Worm (Caenorhabditis elegans): ENCODE measurements around the gene srt-3.
"Not testable (repeated sequence)": the region's sequence is repeated elsewhere in the genome, so short reads cannot be mapped to it uniquely, and the experiment has no call there.

srt-3 gene

ce11 chrV:4260090-4260489 is at the start of gene srt-3:
Gene srt-3 (minus strand): TSS chrV:4260190.
- TF ChIP-seq flt-1 (GFP tag; IDR thresholded peaks at IDR 0.05) (no peak), T22C8.4 (GFP tag; IDR thresholded peaks at IDR 0.05) (no peak), ztf-29 (GFP tag; IDR thresholded peaks at IDR 0.05) (no peak), cog-1 (tag; optimal IDR thresholded peaks at IDR 0.05) (no peak), tab-1 (GFP tag; IDR thresholded peaks at IDR 0.05) (no peak), ztf-23 (GFP tag; IDR thresholded peaks at IDR 0.05) (no peak)

- TF ChIP-seq klf-2 (GFP tag; conservative IDR thresholded peaks at IDR 0.05) (no peak), flt-1 (GFP tag; IDR thresholded peaks at IDR 0.05) (no peak), ztf-23 (GFP tag; IDR thresholded peaks at IDR 0.05) (no peak), tab-1 (GFP tag; IDR thresholded peaks at IDR 0.05) (no peak), cog-1 (tag; optimal IDR thresholded peaks at IDR 0.05) (no peak), ref-1 (GFP tag; conservative IDR thresholded peaks at IDR 0.05) (no peak), med-1 (GFP tag; optimal IDR thresholded peaks at IDR 0.05; ENCODE audit: insufficient read depth) (no peak), ztf-29 (GFP tag; IDR thresholded peaks at IDR 0.05) (no peak), T22C8.4 (GFP tag; IDR thresholded peaks at IDR 0.05) (no peak)
These were observed 44.2 kb upstream of the srt-3 start for ce11 chrV:4304240-4304639.

DNA sequence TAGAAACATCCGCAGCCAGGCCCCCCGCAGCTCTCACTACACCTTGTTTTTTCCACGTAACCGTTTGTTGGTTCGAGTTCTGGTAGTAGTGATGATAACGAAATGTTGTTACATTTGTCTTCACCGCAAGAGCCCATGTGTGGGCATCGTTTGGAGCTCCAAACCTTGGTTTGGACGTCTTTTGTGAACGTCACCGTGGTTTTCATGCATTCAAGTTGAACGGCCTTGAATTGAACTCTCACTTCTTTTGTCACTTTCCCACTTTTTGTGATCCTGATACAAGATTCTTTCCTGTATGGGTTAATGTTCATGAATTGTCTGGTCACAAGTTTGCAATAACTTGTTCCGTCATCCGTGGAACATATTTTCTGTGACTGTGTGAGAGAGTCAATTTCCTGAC is 43.8 kb upstream of the srt-3 start:
- no peak for TF ChIP-seq ref-1 (GFP tag; conservative IDR thresholded peaks at IDR 0.05)
- no peak for TF ChIP-seq ztf-29 (GFP tag; IDR thresholded peaks at IDR 0.05)
- no peak for TF ChIP-seq ztf-23 (GFP tag; IDR thresholded peaks at IDR 0.05)
- no peak for TF ChIP-seq tab-1 (GFP tag; IDR thresholded peaks at IDR 0.05)
- TF ChIP-seq med-1 (GFP tag; optimal IDR thresholded peaks at IDR 0.05; ENCODE audit: insufficient read depth) = no peak
- no peak for TF ChIP-seq klf-2 (GFP tag; conservative IDR thresholded peaks at IDR 0.05)
- no peak for TF ChIP-seq T22C8.4 (GFP tag; IDR thresholded peaks at IDR 0.05)
- TF ChIP-seq flt-1 (GFP tag; IDR thresholded peaks at IDR 0.05) = no peak
- no peak for TF ChIP-seq cog-1 (tag; optimal IDR thresholded peaks at IDR 0.05)

DNA sequence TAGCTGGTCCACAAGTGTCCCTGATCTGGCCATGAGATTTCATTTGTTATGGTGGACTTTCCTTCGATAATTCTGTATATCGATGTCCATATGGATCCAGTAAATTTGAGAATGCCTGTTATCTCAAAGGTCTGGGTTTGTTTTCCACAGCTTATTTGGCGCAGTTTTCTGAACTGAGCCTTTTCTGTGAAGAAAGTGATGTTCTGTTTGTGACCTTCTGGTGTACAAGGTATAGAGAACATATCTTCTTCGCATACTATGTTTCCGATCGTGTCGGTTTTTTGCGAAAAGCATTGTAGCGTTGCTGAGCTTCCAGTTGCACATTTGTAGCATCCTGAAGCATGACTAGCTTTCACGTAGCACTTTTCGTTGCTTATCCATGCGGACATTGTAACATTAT is 42.9 kb upstream of the srt-3 start:
- TF ChIP-seq ref-1 (GFP tag; conservative IDR thresholded peaks at IDR 0.05) (no peak), ztf-29 (GFP tag; IDR thresholded peaks at IDR 0.05) (no peak), T22C8.4 (GFP tag; IDR thresholded peaks at IDR 0.05) (no peak), klf-2 (GFP tag; conservative IDR thresholded peaks at IDR 0.05) (no peak), med-1 (GFP tag; optimal IDR thresholded peaks at IDR 0.05; ENCODE audit: insufficient read depth) (no peak), tab-1 (GFP tag; IDR thresholded peaks at IDR 0.05) (no peak), cog-1 (tag; optimal IDR thresholded peaks at IDR 0.05) (no peak), ztf-23 (GFP tag; IDR thresholded peaks at IDR 0.05) (no peak), flt-1 (GFP tag; IDR thresholded peaks at IDR 0.05) (no peak)

ce11 chrV:4299741-4300140 is 39.8 kb upstream of the srt-3 start, which contains the start of gene ZC132.3:
Gene ZC132.3 (minus strand): TSS chrV:4299841.
- no peak for TF ChIP-seq ztf-23 (GFP tag; IDR thresholded peaks at IDR 0.05)
- TF ChIP-seq med-1 (GFP tag; optimal IDR thresholded peaks at IDR 0.05; ENCODE audit: insufficient read depth) = no peak

DNA sequence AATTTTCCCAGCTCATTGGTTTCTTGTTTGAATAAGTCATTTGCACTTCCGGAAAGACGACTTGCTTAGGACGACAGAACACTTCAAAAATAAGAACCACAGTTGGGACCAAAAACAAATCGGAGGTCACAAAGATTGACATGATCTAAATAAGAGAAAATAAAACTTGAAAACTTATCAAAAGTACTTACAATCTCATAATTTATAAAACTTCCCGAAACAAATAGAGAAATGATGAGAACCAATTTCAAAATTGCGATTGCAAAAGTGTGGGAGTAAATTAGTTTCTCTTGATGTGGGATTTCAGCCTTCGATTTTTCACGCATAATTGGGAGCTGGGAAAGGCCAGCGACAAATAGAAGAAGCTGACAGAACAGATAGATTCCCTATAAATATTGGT is 38.6 kb upstream of the srt-3 start, which contains the start of gene ZC132.11:
Gene ZC132.11, minus strand, starts transcription at position 101 of the 400 bp plus-strand sequence.
- TF ChIP-seq med-1 (GFP tag; optimal IDR thresholded peaks at IDR 0.05; ENCODE audit: insufficient read depth) = no peak
- TF ChIP-seq ztf-29 (GFP tag; IDR thresholded peaks at IDR 0.05) = no peak
- no peak for TF ChIP-seq ztf-23 (GFP tag; IDR thresholded peaks at IDR 0.05)
- no peak for TF ChIP-seq flt-1 (GFP tag; IDR thresholded peaks at IDR 0.05)
- no peak for TF ChIP-seq klf-2 (GFP tag; conservative IDR thresholded peaks at IDR 0.05)
- TF ChIP-seq T22C8.4 (GFP tag; IDR thresholded peaks at IDR 0.05) = no peak
- TF ChIP-seq cog-1 (tag; optimal IDR thresholded peaks at IDR 0.05) = no peak
- TF ChIP-seq tab-1 (GFP tag; IDR thresholded peaks at IDR 0.05) = no peak
- TF ChIP-seq ref-1 (GFP tag; conservative IDR thresholded peaks at IDR 0.05) = no peak

- TF ChIP-seq ztf-29 (GFP tag; IDR thresholded peaks at IDR 0.05) (no peak), klf-2 (GFP tag; conservative IDR thresholded peaks at IDR 0.05) (no peak), cog-1 (tag; optimal IDR thresholded peaks at IDR 0.05) (no peak), ref-1 (GFP tag; conservative IDR thresholded peaks at IDR 0.05) (no peak), T22C8.4 (GFP tag; IDR thresholded peaks at IDR 0.05) (no peak), tab-1 (GFP tag; IDR thresholded peaks at IDR 0.05) (no peak), med-1 (GFP tag; optimal IDR thresholded peaks at IDR 0.05; ENCODE audit: insufficient read depth) (no peak), ztf-23 (GFP tag; IDR thresholded peaks at IDR 0.05) (no peak)
These were observed 35.9 kb upstream of the srt-3 start, which contains the start of gene F47D2.11 for ce11 chrV:4295920-4296319. Gene F47D2.11 (minus strand): TSS chrV:4296020.

DNA sequence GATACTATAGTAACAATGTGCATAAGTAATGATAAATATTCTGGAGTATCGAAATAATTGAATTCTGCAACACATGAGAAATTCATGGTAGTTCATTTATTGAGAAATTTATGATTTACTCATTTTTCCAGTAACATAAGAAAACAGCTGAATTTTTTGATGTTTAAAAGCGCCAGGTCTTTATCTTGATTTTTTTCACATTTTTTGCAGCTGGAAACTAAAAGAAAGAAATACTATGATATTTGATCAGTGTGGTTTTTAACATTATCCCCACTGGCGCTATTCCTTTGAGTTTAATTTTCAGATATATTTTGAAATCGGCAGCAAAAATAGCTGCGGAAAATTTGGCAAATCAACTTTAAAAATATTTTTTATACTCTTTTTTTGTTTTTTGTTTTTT is 33.4 kb upstream of the srt-3 start, which contains the start of gene srh-194:
Gene srh-194, minus strand, starts transcription at position 101 of the 400 bp plus-strand sequence.
- not testable (repeated sequence) for TF ChIP-seq ztf-29 (GFP tag; IDR thresholded peaks at IDR 0.05); tab-1 (GFP tag; IDR thresholded peaks at IDR 0.05); klf-2 (GFP tag; conservative IDR thresholded peaks at IDR 0.05)

- TF ChIP-seq ztf-29 (GFP tag; IDR thresholded peaks at IDR 0.05); tab-1 (GFP tag; IDR thresholded peaks at IDR 0.05); med-1 (GFP tag; optimal IDR thresholded peaks at IDR 0.05; ENCODE audit: insufficient read depth): not testable (repeated sequence)
These were observed 30.1 kb upstream of the srt-3 start, which contains the start of gene srh-193 for ce11 chrV:4290093-4290492. Gene srh-193 (minus strand): TSS chrV:4290193.

ce11 chrV:4284737-4285136 is 24.7 kb upstream of the srt-3 start, which contains the start of gene srt-19:
Gene srt-19 (plus strand): TSS chrV:4285037.
- not testable (repeated sequence) for TF ChIP-seq ztf-23 (GFP tag; IDR thresholded peaks at IDR 0.05); flt-1 (GFP tag; IDR thresholded peaks at IDR 0.05); klf-2 (GFP tag; conservative IDR thresholded peaks at IDR 0.05)

DNA sequence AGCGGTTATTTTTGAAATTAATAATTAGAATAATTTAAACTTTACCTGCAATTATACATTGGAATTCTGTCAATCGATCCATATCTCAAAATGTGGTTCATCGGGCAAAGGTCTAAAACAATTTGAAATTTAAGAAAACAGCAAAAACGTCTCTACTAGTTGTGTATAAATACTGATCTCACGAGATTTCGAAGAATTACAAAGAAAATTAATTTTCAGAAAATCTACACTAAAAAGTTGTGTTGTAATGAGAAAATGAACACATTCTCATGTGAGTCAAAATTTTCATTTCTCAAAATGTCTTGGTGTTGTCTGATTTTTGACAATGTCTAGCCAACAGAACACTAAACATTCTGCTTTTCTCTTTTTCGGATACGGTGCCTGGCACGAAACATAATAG is 21.7 kb upstream of the srt-3 start, which contains the start of gene srt-37:
Gene srt-37, minus strand, starts transcription at position 101 of the 400 bp plus-strand sequence.
- TF ChIP-seq T22C8.4 (GFP tag; IDR thresholded peaks at IDR 0.05); ref-1 (GFP tag; conservative IDR thresholded peaks at IDR 0.05); ztf-29 (GFP tag; IDR thresholded peaks at IDR 0.05): not testable (repeated sequence)

Data from whole organism, midembryonic.